Worm (Caenorhabditis elegans) whole organism, early embryonic: ENCODE data around the gene F13H8.3.

Experiments used
- B0310.2 ChIP-seq: sonication (generic microtip); optimal IDR thresholded peaks from 2 replicates; lab custom pipeline; 2016; ENCODE audit warnings: mild to moderate bottlenecking, missing genetic modification characterization, missing compliant biosample characterization
- F13C5.2 ChIP-seq: sonication (generic microtip); optimal IDR thresholded peaks from 2 replicates; lab custom pipeline; 2017; ENCODE audit warnings: mild to moderate bottlenecking, missing genetic modification characterization, inconsistent platforms, missing compliant biosample characterization
- aly-1 ChIP-seq: sonication (generic microtip); optimal IDR thresholded peaks from 2 replicates; lab custom pipeline; 2016; ENCODE audit warnings: missing genetic modification characterization, missing compliant biosample characterization
- ama-1 ChIP-seq: fragments of 150-350 bp; optimal IDR thresholded peaks from 2 replicates; lab custom pipeline; 2014
- ceh-13 ChIP-seq: fragments of 200-800 bp; sonication (Bioruptor generic); optimal IDR thresholded peaks from 2 replicates; lab custom pipeline; 2018; ENCODE audit warnings: mild to moderate bottlenecking, missing genetic modification characterization, missing compliant biosample characterization
- ceh-36 ChIP-seq: sonication (generic microtip); optimal IDR thresholded peaks from 2 replicates; lab custom pipeline; 2016; ENCODE audit warnings: missing genetic modification characterization, inconsistent platforms, missing compliant biosample characterization
- ets-7 ChIP-seq: sonication (generic microtip); optimal IDR thresholded peaks from 2 replicates; lab custom pipeline; 2016; ENCODE audit warnings: missing genotype, missing genetic modification characterization, missing compliant biosample characterization
- flt-1 ChIP-seq: fragments of 200-800 bp; sonication (Bioruptor generic); IDR thresholded peaks from 2 replicates; pipeline ENCODE4 v1.3.6; 2022; ENCODE audit warnings: missing genetic modification characterization, missing compliant biosample characterization
- hmbx-1 ChIP-seq: sonication (generic microtip); optimal IDR thresholded peaks from 2 replicates; lab custom pipeline; 2016; ENCODE audit warnings: mild to moderate bottlenecking, missing genetic modification characterization, missing compliant biosample characterization
- hnd-1 ChIP-seq: sonication (generic microtip); optimal IDR thresholded peaks from 2 replicates; lab custom pipeline; 2016; ENCODE audit warnings: missing genetic modification characterization, missing compliant biosample characterization
- tbx-37 ChIP-seq: fragments of 200-800 bp; sonication (Bioruptor generic); conservative IDR thresholded peaks from 2 replicates; pipeline ENCODE4 v1.3.6; 2022; ENCODE audit warnings: missing genetic modification reagents, missing genetic modification characterization, missing compliant biosample characterization
- tra-4 ChIP-seq: sonication (generic microtip); optimal IDR thresholded peaks from 2 replicates; lab custom pipeline; 2017; ENCODE audit warnings: missing genetic modification characterization, missing compliant biosample characterization

ce11 chrII:6263685-6264084 is at the start of gene F13H8.3:
- TF ChIP-seq ama-1 (lab: Kevin White, UChicago): no peak
- no peak for TF ChIP-seq F13C5.2
- TF ChIP-seq flt-1 (GFP tag; lab: Robert Waterston, UW): no peak
- TF ChIP-seq tbx-37: no peak
- no peak for TF ChIP-seq ceh-36 (tag; lab: Kevin White, UChicago)
- TF ChIP-seq aly-1 (tag; lab: Kevin White, UChicago): no peak
- no peak for TF ChIP-seq hnd-1 (tag; lab: Kevin White, UChicago)
- TF ChIP-seq B0310.2 (tag; lab: Kevin White, UChicago): no peak
- no peak for TF ChIP-seq tra-4 (tag; lab: Kevin White, UChicago)
- TF ChIP-seq hmbx-1: no peak
- no peak for TF ChIP-seq ets-7
- no peak for TF ChIP-seq ceh-13
